Worm (Caenorhabditis elegans): Measurements from ENCODE around the gene R07E5.17.

DNA sequence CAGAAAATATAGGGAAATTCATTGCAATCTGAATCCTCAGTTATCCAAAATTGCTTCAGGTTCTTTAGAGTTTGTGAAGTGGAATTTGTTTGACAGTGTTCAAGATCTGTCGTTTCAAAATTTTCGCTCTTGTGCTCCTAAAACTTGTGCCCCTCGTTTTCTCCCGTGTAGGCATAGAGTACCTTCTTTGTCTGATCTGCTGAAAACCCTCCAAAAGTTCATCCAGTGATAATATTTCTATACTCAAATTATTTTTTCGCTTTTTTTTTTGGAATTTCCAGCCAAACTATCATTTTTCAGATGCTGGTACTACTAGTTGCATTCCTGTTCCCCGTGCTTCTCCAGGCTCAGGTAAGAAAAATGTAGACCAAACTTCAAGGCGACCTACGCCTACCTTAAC, 9.7 kb downstream of the R07E5.17 start, which contains the start of gene R07E5.4:
- TF ChIP-seq bed-2 (GFP tag; IDR thresholded peaks at IDR 0.05) (no peak), akir-1 (GFP tag; optimal IDR thresholded peaks at IDR 0.05) (no peak), ztf-3 (GFP tag; optimal IDR thresholded peaks at IDR 0.05) (no peak), ama-1 (optimal IDR thresholded peaks at IDR 0.05) (no peak), ama-1 (GFP tag; optimal IDR thresholded peaks at IDR 0.05) (no peak), aptf-2 (GFP tag; conservative IDR thresholded peaks at IDR 0.05) (no peak), rcor-1 (GFP tag; IDR thresholded peaks at IDR 0.05) (no peak), madf-10 (tag; optimal IDR thresholded peaks at IDR 0.05) (no peak)

All from whole organism, young adult.